Fruit fly (Drosophila melanogaster) whole organism, embryonic: ENCODE data around the gene fru.

ENCODE experiments used
- Aef1 ChIP-seq: fragments of 200-800 bp; sonication (Bioruptor generic); IDR thresholded peaks from 3 replicates; pipeline ENCODE4 v1.3.6; 2022; ENCODE audit warnings: missing biosample characterization, missing genetic modification characterization
- Awh ChIP-seq: fragments of 200-800 bp; sonication (Bioruptor generic); IDR thresholded peaks from 2 replicates; pipeline ENCODE4, ENCODE4 v1.3.6; 2022; ENCODE audit warnings: missing biosample characterization, missing genetic modification characterization
- B-H2 ChIP-seq: fragments of 200-800 bp; sonication (Bioruptor generic); optimal IDR thresholded peaks from 2 replicates; lab custom pipeline; 2018; ENCODE audit warnings: missing biosample characterization, mild to moderate bottlenecking, missing genetic modification characterization
- Bteb2 ChIP-seq: fragments of 200-800 bp; sonication (Bioruptor generic); optimal IDR thresholded peaks from 2 replicates; lab custom pipeline; 2016; ENCODE audit warnings: missing biosample characterization, missing genetic modification characterization
- CG10366 ChIP-seq: fragments of 200-800 bp; sonication (Bioruptor generic); IDR thresholded peaks from 2 replicates; pipeline ENCODE4 v1.3.6; 2022; ENCODE audit warnings: missing biosample characterization, missing genetic modification characterization
- CG11247 ChIP-seq: fragments of 200-800 bp; sonication (Bioruptor generic); IDR thresholded peaks from 2 replicates; pipeline ENCODE4 v1.3.6; 2022; ENCODE audit warnings: missing biosample characterization, missing genetic modification characterization
- CG17328 ChIP-seq: fragments of 200-800 bp; sonication (Bioruptor generic); IDR thresholded peaks from 2 replicates; pipeline ENCODE4 v1.3.6; 2022; ENCODE audit warnings: missing biosample characterization, missing genetic modification characterization
- CG2120 ChIP-seq: fragments of 200-800 bp; sonication (Bioruptor generic); optimal IDR thresholded peaks from 3 replicates; lab custom pipeline; 2016; ENCODE audit warnings: missing biosample characterization, missing genetic modification characterization
- CG34224 ChIP-seq: fragments of 200-800 bp; sonication (Bioruptor generic); IDR thresholded peaks from 3 replicates; pipeline ENCODE4 v1.3.6; 2022; ENCODE audit warnings: missing biosample characterization, missing genetic modification characterization; ENCODE audit not compliant: partially characterized antibody
- CG4282 ChIP-seq: fragments of 200-800 bp; sonication (Bioruptor generic); optimal IDR thresholded peaks from 2 replicates; lab custom pipeline; 2016; ENCODE audit warnings: missing biosample characterization, missing genetic modification characterization
- CG5953 ChIP-seq: fragments of 200-800 bp; sonication (Bioruptor generic); IDR thresholded peaks from 2 replicates; pipeline ENCODE4 v1.3.6; 2022; ENCODE audit warnings: missing biosample characterization, missing genetic modification characterization
- CG6854 ChIP-seq: fragments of 200-800 bp; sonication (Bioruptor generic); optimal IDR thresholded peaks from 3 replicates; lab custom pipeline; 2017; ENCODE audit warnings: missing biosample characterization, mild to moderate bottlenecking, missing genetic modification characterization
- CG7839 ChIP-seq: fragments of 200-800 bp; sonication (Bioruptor generic); optimal IDR thresholded peaks from 3 replicates; lab custom pipeline; 2018; ENCODE audit warnings: missing biosample characterization, mild to moderate bottlenecking, missing genetic modification characterization, moderate library complexity
- CG8281 ChIP-seq: fragments of 200-800 bp; sonication (Bioruptor generic); optimal IDR thresholded peaks from 2 replicates; lab custom pipeline; 2018; ENCODE audit warnings: missing biosample characterization, mild to moderate bottlenecking, missing genetic modification characterization, moderate library complexity
- CG9215 ChIP-seq: fragments of 200-800 bp; sonication (Bioruptor generic); IDR thresholded peaks from 2 replicates; pipeline ENCODE4 v1.3.6; 2022; ENCODE audit warnings: missing biosample characterization, missing genetic modification characterization
- CG9609 ChIP-seq: fragments of 200-800 bp; sonication (Bioruptor generic); optimal IDR thresholded peaks from 3 replicates; lab custom pipeline; 2016; ENCODE audit warnings: missing biosample characterization, missing genetic modification characterization
- Dll ChIP-seq: fragments of 200-800 bp; sonication (Bioruptor generic); IDR thresholded peaks from 4 replicates; pipeline ENCODE4 v1.3.6; 2022; ENCODE audit warnings: missing biosample characterization, missing genetic modification characterization; ENCODE audit not compliant: partially characterized antibody
- E2f2 ChIP-seq: fragments of 200-800 bp; sonication (Bioruptor generic); IDR thresholded peaks from 2 replicates; pipeline ENCODE4 v1.3.6; 2022; ENCODE audit warnings: missing biosample characterization, missing genetic modification characterization
- ERR ChIP-seq: fragments of 200-800 bp; sonication (Bioruptor generic); optimal IDR thresholded peaks from 2 replicates; lab custom pipeline; 2016; ENCODE audit warnings: missing biosample characterization, missing genetic modification characterization
- HmgD ChIP-seq: fragments of 200-800 bp; sonication (Bioruptor generic); optimal IDR thresholded peaks from 3 replicates; lab custom pipeline; 2016; ENCODE audit warnings: missing biosample characterization, missing genetic modification characterization
- Hmx ChIP-seq: fragments of 200-800 bp; sonication (Bioruptor generic); optimal IDR thresholded peaks from 2 replicates; lab custom pipeline; 2016; ENCODE audit warnings: missing biosample characterization, missing genetic modification characterization
- Hr39 ChIP-seq: fragments of >200 bp; optimal IDR thresholded peaks from 2 replicates; lab custom pipeline; 2017
- Mrtf ChIP-seq: fragments of 200-800 bp; sonication (Bioruptor generic); IDR thresholded peaks from 3 replicates; pipeline ENCODE4 v1.3.6; 2022; ENCODE audit warnings: missing biosample characterization, missing genetic modification characterization
- Sox100B ChIP-seq: fragments of 200-800 bp; sonication (Bioruptor generic); optimal IDR thresholded peaks from 3 replicates; lab custom pipeline; 2018; ENCODE audit warnings: missing biosample characterization, mild to moderate bottlenecking, missing genetic modification characterization
- Tbp ChIP-seq: fragments of >200 bp; optimal IDR thresholded peaks from 2 replicates; lab custom pipeline; 2018; ENCODE audit warnings: missing biosample characterization, missing genetic modification characterization
- amos ChIP-seq: fragments of 200-800 bp; sonication (Bioruptor generic); IDR thresholded peaks from 2 replicates; pipeline ENCODE4 v1.3.6; 2022; ENCODE audit warnings: missing biosample characterization, missing genetic modification characterization; ENCODE audit not compliant: partially characterized antibody
- crol ChIP-seq: fragments of 200-800 bp; sonication (Bioruptor generic); IDR thresholded peaks from 2 replicates; pipeline ENCODE4 v1.3.6; 2022; ENCODE audit warnings: missing biosample characterization, missing genetic modification characterization
- gce ChIP-seq: fragments of 200-800 bp; sonication (Bioruptor generic); IDR thresholded peaks from 3 replicates; pipeline ENCODE4 v1.3.6; 2022; ENCODE audit warnings: missing biosample characterization, missing genetic modification characterization
- gfzf ChIP-seq: fragments of 200-800 bp; sonication (Bioruptor generic); optimal IDR thresholded peaks from 2 replicates; lab custom pipeline; 2016; ENCODE audit warnings: missing biosample characterization, mild to moderate bottlenecking, missing genetic modification characterization, moderate library complexity
- ham ChIP-seq: fragments of 200-800 bp; sonication (Bioruptor generic); IDR thresholded peaks from 2 replicates; pipeline ENCODE4 v1.3.6; 2022; ENCODE audit warnings: missing biosample characterization, missing genetic modification characterization
- inv ChIP-seq: fragments of 200-800 bp; sonication (Bioruptor generic); IDR thresholded peaks from 2 replicates; pipeline ENCODE4 v1.3.6; 2022; ENCODE audit warnings: missing biosample characterization, missing genetic modification characterization; ENCODE audit not compliant: partially characterized antibody
- pb ChIP-seq: fragments of 200-800 bp; sonication (Bioruptor generic); optimal IDR thresholded peaks from 3 replicates; lab custom pipeline; 2016; ENCODE audit warnings: missing biosample characterization, missing genetic modification characterization
- pho ChIP-seq: fragments of 200-800 bp; sonication (Bioruptor generic); optimal IDR thresholded peaks from 2 replicates; lab custom pipeline; 2016; ENCODE audit warnings: missing biosample characterization, missing genetic modification characterization
- psq ChIP-seq: fragments of 200-800 bp; sonication (Bioruptor generic); optimal IDR thresholded peaks from 2 replicates; lab custom pipeline; 2017; ENCODE audit warnings: missing biosample characterization, missing genetic modification characterization
- rib ChIP-seq: fragments of 200-800 bp; sonication (Bioruptor generic); IDR thresholded peaks from 2 replicates; pipeline ENCODE4 v1.3.6; 2022; ENCODE audit warnings: missing biosample characterization, missing genetic modification characterization
- sc ChIP-seq, 3 experiments: fragments of >200 bp in 2 of 3; fragments of 200-800 bp in 1 of 3; sonication (Bioruptor generic) in 1 of 3; optimal IDR thresholded peaks; 2 replicates in 2 of 3; 3 replicates in 1 of 3; lab custom pipeline; 2017; ENCODE audit warnings: mild to moderate bottlenecking in 1 of 3, missing biosample characterization in 1 of 3, missing genetic modification characterization in 1 of 3, missing genetic modification reagents in 1 of 3
- sens-2 ChIP-seq: fragments of 200-800 bp; sonication (Bioruptor generic); IDR thresholded peaks from 2 replicates; pipeline ENCODE4 v1.3.6; 2022; ENCODE audit warnings: missing biosample characterization, missing genetic modification characterization
- sim ChIP-seq: fragments of 200-800 bp; sonication (Bioruptor generic); IDR thresholded peaks from 2 replicates; pipeline ENCODE4 v1.3.6; 2022; ENCODE audit warnings: missing biosample characterization, missing genetic modification characterization
- stc ChIP-seq: fragments of 200-800 bp; sonication (Bioruptor generic); IDR thresholded peaks from 2 replicates; pipeline ENCODE4 v1.3.6; 2022; ENCODE audit warnings: missing biosample characterization, missing genetic modification characterization
- tap ChIP-seq: fragments of 200-800 bp; optimal IDR thresholded peaks from 3 replicates; lab custom pipeline; 2019; ENCODE audit warnings: missing biosample characterization, mild to moderate bottlenecking, missing genetic modification characterization, moderate library complexity
- toy ChIP-seq: fragments of 200-800 bp; sonication (Bioruptor generic); IDR thresholded peaks from 2 replicates; pipeline ENCODE4 v1.3.6; 2022; ENCODE audit warnings: missing biosample characterization, missing genetic modification characterization
- zen2 ChIP-seq: fragments of 200-800 bp; sonication (Bioruptor generic); IDR thresholded peaks from 3 replicates; pipeline ENCODE4 v1.3.6; 2022; ENCODE audit warnings: missing biosample characterization, missing genetic modification characterization; ENCODE audit not compliant: partially characterized antibody

The fru gene

dm6 chr3R:18398954-18399697, 146.3 kb downstream of the fru start, which contains the start of gene Vha100-2 (continued):
- no peak for TF ChIP-seq Dll (GFP tag; lab: Robert Waterston, UW)
- TF ChIP-seq CG9609 (GFP tag; lab: Kevin White, UChicago): no peak
- TF ChIP-seq psq (GFP tag; lab: Kevin White, UChicago): no peak
- peak; percentile 67 for TF ChIP-seq E2f2 (GFP tag; lab: Robert Waterston, UW)
- no peak for TF ChIP-seq pho (GFP tag; lab: Kevin White, UChicago)
- peak; percentile 39 for TF ChIP-seq Sox100B
- TF ChIP-seq gfzf (GFP tag; lab: Kevin White, UChicago): peak; percentile 91
- peak; percentile 31 for TF ChIP-seq CG10366 (GFP tag; lab: Robert Waterston, UW)
- TF ChIP-seq pb: no peak
- TF ChIP-seq CG34224 (GFP tag; lab: Robert Waterston, UW): no peak
- no peak for TF ChIP-seq toy (GFP tag; lab: Robert Waterston, UW)
- peak; percentile 3 for TF ChIP-seq CG6854 (GFP tag; lab: Kevin White, UChicago)
- TF ChIP-seq CG11247: peak; percentile 46
- no peak for TF ChIP-seq CG8281 (tag; lab: Kevin White, UChicago)
- no peak for TF ChIP-seq CG4282 (GFP tag; lab: Kevin White, UChicago)
- peak; percentile 34; the same call in 1 of the 2 replicates for TF ChIP-seq CG9215 (GFP tag; lab: Robert Waterston, UW)
- peak; percentile 1 for TF ChIP-seq CG7839 (tag; lab: Kevin White, UChicago)
- TF ChIP-seq inv (GFP tag; lab: Robert Waterston, UW): no peak
- TF ChIP-seq Awh (GFP tag; lab: Robert Waterston, UW): peak; percentile 49; the same call in 1 of the 2 replicates
- TF ChIP-seq Hr39 (lab: Kevin White, UChicago): no peak
- TF ChIP-seq gce (GFP tag; lab: Robert Waterston, UW): peak; percentile 67; the same call in 2 of the 3 replicates
- peak; percentile 23 for TF ChIP-seq Bteb2
- TF ChIP-seq sim: no peak
- TF ChIP-seq ERR (GFP tag; lab: Kevin White, UChicago): no peak
- TF ChIP-seq Hmx (GFP tag; lab: Kevin White, UChicago): no peak
- no peak for TF ChIP-seq sc (optimal IDR thresholded peaks at IDR 0.05; lab: Kevin White, UChicago)
- TF ChIP-seq sc (GFP tag; optimal IDR thresholded peaks at IDR 0.05; lab: Kevin White, UChicago): peak; percentile 4
- TF ChIP-seq crol (GFP tag; lab: Robert Waterston, UW): 0 out of 2 replicates have a peak, but pooled peaks have one; percentile 1
- no peak for TF ChIP-seq Mrtf (GFP tag; lab: Robert Waterston, UW)
- no peak for TF ChIP-seq CG17328
- TF ChIP-seq ham (GFP tag; lab: Robert Waterston, UW): no peak
- TF ChIP-seq stc (GFP tag; lab: Robert Waterston, UW): no peak
- TF ChIP-seq HmgD (GFP tag; lab: Kevin White, UChicago): peak; percentile 3
- TF ChIP-seq rib (GFP tag; lab: Robert Waterston, UW): peak; percentile 81
- peak; percentile 36; the same call in 2 of the 3 replicates for TF ChIP-seq Aef1
- peak; percentile 49 for TF ChIP-seq CG2120 (GFP tag; lab: Kevin White, UChicago)
- TF ChIP-seq tap: no peak
- peak; percentile 51; the same call in 1 of the 2 replicates for TF ChIP-seq amos
- TF ChIP-seq sens-2 (GFP tag; lab: Robert Waterston, UW): 0 out of 2 replicates have a peak, but pooled peaks have one; percentile 14
- TF ChIP-seq zen2: no peak
- peak; percentile 61; the same call in 1 of the 2 replicates for TF ChIP-seq CG5953
- TF ChIP-seq Tbp: no peak
- peak; percentile 55 for TF ChIP-seq B-H2 (GFP tag; lab: Kevin White, UChicago)
